Fruit fly (Drosophila melanogaster) whole organism, embryonic: ENCODE results near the gene Prp5.

Source experiments
- CG11247 ChIP-seq: fragments of 200-800 bp; sonication (Bioruptor generic); IDR thresholded peaks from 2 replicates; pipeline ENCODE4 v1.3.6; 2022; ENCODE audit warnings: missing biosample characterization, missing genetic modification characterization
- CG12155 ChIP-seq: fragments of 200-800 bp; sonication (Bioruptor generic); optimal IDR thresholded peaks from 3 replicates; lab custom pipeline; 2016; ENCODE audit warnings: missing biosample characterization, missing genetic modification characterization
- CG12391 ChIP-seq: fragments of 200-800 bp; sonication (Bioruptor generic); optimal IDR thresholded peaks from 3 replicates; lab custom pipeline; 2018; ENCODE audit warnings: missing biosample characterization, mild to moderate bottlenecking, missing genetic modification characterization, moderate library complexity
- CG12659 ChIP-seq: fragments of 200-800 bp; sonication (Bioruptor generic); optimal IDR thresholded peaks from 3 replicates; lab custom pipeline; 2017; ENCODE audit warnings: mild to moderate bottlenecking, missing biosample characterization, missing genetic modification reagents, missing genetic modification characterization
- CG17328 ChIP-seq: fragments of 200-800 bp; sonication (Bioruptor generic); IDR thresholded peaks from 2 replicates; pipeline ENCODE4 v1.3.6; 2022; ENCODE audit warnings: missing biosample characterization, missing genetic modification characterization
- CG17912 ChIP-seq: fragments of 200-800 bp; sonication (Bioruptor generic); optimal IDR thresholded peaks from 2 replicates; lab custom pipeline; 2018; ENCODE audit warnings: missing biosample characterization, mild to moderate bottlenecking, missing genetic modification characterization
- CG18262 ChIP-seq: fragments of 200-800 bp; optimal IDR thresholded peaks from 3 replicates; lab custom pipeline; 2019; ENCODE audit warnings: missing biosample characterization, mild to moderate bottlenecking, missing genetic modification characterization, moderate library complexity
- CG2116 ChIP-seq: fragments of 200-800 bp; sonication (Bioruptor generic); optimal IDR thresholded peaks from 3 replicates; lab custom pipeline; 2018; ENCODE audit warnings: missing biosample characterization, mild to moderate bottlenecking, missing genetic modification characterization
- CG2712 ChIP-seq: fragments of 200-800 bp; optimal IDR thresholded peaks from 3 replicates; lab custom pipeline; 2019; ENCODE audit warnings: missing biosample characterization, mild to moderate bottlenecking, missing genetic modification characterization, moderate library complexity
- CG30020 ChIP-seq: fragments of 200-800 bp; optimal IDR thresholded peaks from 2 replicates; lab custom pipeline; 2019; ENCODE audit warnings: missing biosample characterization, mild to moderate bottlenecking, missing genetic modification characterization, moderate library complexity
- CG30403 ChIP-seq: fragments of 200-800 bp; sonication (Bioruptor generic); optimal IDR thresholded peaks from 3 replicates; lab custom pipeline; 2016; ENCODE audit warnings: missing biosample characterization, missing genetic modification characterization
- CG30431 ChIP-seq: fragments of 200-800 bp; sonication (Bioruptor generic); optimal IDR thresholded peaks from 2 replicates; lab custom pipeline; 2017; ENCODE audit warnings: missing biosample characterization, missing genetic modification characterization
- CG34376 ChIP-seq: fragments of 200-800 bp; sonication (Bioruptor generic); optimal IDR thresholded peaks from 2 replicates; lab custom pipeline; 2018; ENCODE audit warnings: missing biosample characterization, mild to moderate bottlenecking, missing genetic modification characterization
- CG3726 ChIP-seq: fragments of 200-800 bp; sonication (Bioruptor generic); IDR thresholded peaks from 3 replicates; pipeline ENCODE4, ENCODE4 v1.3.6; 2022; ENCODE audit warnings: missing biosample characterization, missing genetic modification characterization
- CG6654 ChIP-seq: fragments of 200-800 bp; sonication (Bioruptor generic); optimal IDR thresholded peaks from 2 replicates; lab custom pipeline; 2017; ENCODE audit warnings: missing biosample characterization, mild to moderate bottlenecking, missing genetic modification characterization
- CG6689 ChIP-seq: fragments of 200-800 bp; sonication (Bioruptor generic); IDR thresholded peaks from 2 replicates; pipeline ENCODE4 v1.3.6; 2022; ENCODE audit warnings: missing biosample characterization, missing genetic modification characterization
- CG6765 ChIP-seq: fragments of 200-800 bp; sonication (Bioruptor generic); optimal IDR thresholded peaks from 3 replicates; lab custom pipeline; 2017; ENCODE audit warnings: missing biosample characterization, mild to moderate bottlenecking, missing genetic modification characterization
- CG7963 ChIP-seq: fragments of 200-800 bp; sonication (Bioruptor generic); IDR thresholded peaks from 3 replicates; pipeline ENCODE4 v1.3.6; 2022; ENCODE audit warnings: missing biosample characterization, missing genetic modification characterization; ENCODE audit not compliant: partially characterized antibody
- CG9932 ChIP-seq: fragments of 200-800 bp; sonication (Bioruptor generic); IDR thresholded peaks from 2 replicates; pipeline ENCODE4 v1.3.6; 2022; ENCODE audit warnings: missing biosample characterization, missing genetic modification characterization
- Deaf1 ChIP-seq: fragments of 200-800 bp; optimal IDR thresholded peaks from 3 replicates; lab custom pipeline; 2019; ENCODE audit warnings: missing biosample characterization, mild to moderate bottlenecking, missing genetic modification characterization, moderate library complexity
- Hand ChIP-seq: fragments of 200-800 bp; sonication (Bioruptor generic); optimal IDR thresholded peaks from 2 replicates; lab custom pipeline; 2017; ENCODE audit warnings: mild to moderate bottlenecking, missing biosample characterization, missing genetic modification reagents, missing genetic modification characterization
- Hmr ChIP-seq: fragments of 200-800 bp; sonication (Bioruptor generic); optimal IDR thresholded peaks from 3 replicates; lab custom pipeline; 2017; ENCODE audit warnings: mild to moderate bottlenecking, missing biosample characterization, missing genetic modification reagents, missing genetic modification characterization
- NC2β ChIP-seq: fragments of 200-800 bp; sonication (Bioruptor generic); optimal IDR thresholded peaks from 2 replicates; lab custom pipeline; 2016; ENCODE audit warnings: missing biosample characterization, missing genetic modification characterization
- Nf-YC ChIP-seq: fragments of 200-800 bp; optimal IDR thresholded peaks from 3 replicates; lab custom pipeline; 2019; ENCODE audit warnings: missing biosample characterization, mild to moderate bottlenecking, missing genetic modification characterization, moderate library complexity
- Optix ChIP-seq: fragments of 200-800 bp; sonication (Bioruptor generic); IDR thresholded peaks from 3 replicates; pipeline ENCODE4 v1.3.6; 2022; ENCODE audit warnings: missing biosample characterization, missing genetic modification characterization
- Poxn ChIP-seq: fragments of 200-800 bp; sonication (Bioruptor generic); IDR thresholded peaks from 2 replicates; pipeline ENCODE4 v1.3.6; 2022; ENCODE audit warnings: missing biosample characterization, missing genetic modification characterization
- Side ChIP-seq: fragments of 200-800 bp; sonication (Bioruptor generic); optimal IDR thresholded peaks from 2 replicates; lab custom pipeline; 2016; ENCODE audit warnings: missing biosample characterization, missing genetic modification characterization
- Xrp1 ChIP-seq: fragments of 200-800 bp; sonication (Bioruptor generic); IDR thresholded peaks from 2 replicates; pipeline ENCODE4 v1.3.6; 2022; ENCODE audit warnings: missing biosample characterization, missing genetic modification characterization
- YL-1 ChIP-seq: fragments of 200-800 bp; sonication (Bioruptor generic); optimal IDR thresholded peaks from 3 replicates; lab custom pipeline; 2017; ENCODE audit warnings: missing biosample characterization, mild to moderate bottlenecking, missing genetic modification characterization
- ase ChIP-seq: fragments of 200-800 bp; sonication (Bioruptor generic); IDR thresholded peaks from 3 replicates; pipeline ENCODE4 v1.3.6; 2022; ENCODE audit warnings: missing biosample characterization, missing genetic modification characterization
- cato ChIP-seq: fragments of 200-800 bp; sonication (Bioruptor generic); optimal IDR thresholded peaks from 2 replicates; lab custom pipeline; 2016; ENCODE audit warnings: missing biosample characterization, missing genetic modification characterization, borderline replicate concordance
- chif ChIP-seq, 2 experiments: fragments of 200-800 bp; sonication (Bioruptor generic); optimal IDR thresholded peaks; 3 replicates each; lab custom pipeline; 2016; ENCODE audit warnings: missing biosample characterization in 2 of 2, missing genetic modification characterization in 2 of 2
- fd96Cb ChIP-seq: fragments of 200-800 bp; sonication (Bioruptor generic); optimal IDR thresholded peaks from 2 replicates; lab custom pipeline; 2018; ENCODE audit warnings: missing biosample characterization, mild to moderate bottlenecking, missing genetic modification characterization, moderate library complexity
- ftz-f1 ChIP-seq: fragments of 200-800 bp; sonication (Bioruptor generic); optimal IDR thresholded peaks from 2 replicates; lab custom pipeline; 2016; ENCODE audit warnings: missing biosample characterization, missing genetic modification characterization
- gem ChIP-seq: fragments of 200-800 bp; sonication (Bioruptor generic); optimal IDR thresholded peaks from 2 replicates; lab custom pipeline; 2019; ENCODE audit warnings: missing biosample characterization, mild to moderate bottlenecking, missing genetic modification characterization, moderate library complexity
- gsb-n ChIP-seq: fragments of 200-800 bp; sonication (Bioruptor generic); optimal IDR thresholded peaks from 3 replicates; lab custom pipeline; 2018; ENCODE audit warnings: missing biosample characterization, mild to moderate bottlenecking, missing genetic modification characterization
- kah ChIP-seq: fragments of 200-800 bp; sonication (Bioruptor generic); optimal IDR thresholded peaks from 2 replicates; lab custom pipeline; 2018; ENCODE audit warnings: missing biosample characterization, mild to moderate bottlenecking, missing genetic modification characterization
- lilli ChIP-seq: fragments of 200-800 bp; sonication (Bioruptor generic); optimal IDR thresholded peaks from 3 replicates; lab custom pipeline; 2016; ENCODE audit warnings: missing biosample characterization, missing genetic modification characterization
- lmd ChIP-seq: fragments of 200-800 bp; sonication (Bioruptor generic); IDR thresholded peaks from 2 replicates; pipeline ENCODE4 v1.3.6; 2022; ENCODE audit warnings: missing biosample characterization, missing genetic modification characterization
- luna ChIP-seq: fragments of 200-800 bp; sonication (Bioruptor generic); optimal IDR thresholded peaks from 2 replicates; lab custom pipeline; 2016; ENCODE audit warnings: missing biosample characterization, missing genetic modification characterization
- nau ChIP-seq: fragments of 200-800 bp; sonication (Bioruptor generic); optimal IDR thresholded peaks from 3 replicates; lab custom pipeline; 2017; ENCODE audit warnings: missing biosample characterization, mild to moderate bottlenecking, missing genetic modification characterization, missing genetic modification reagents
- otp ChIP-seq: fragments of 200-800 bp; sonication (Bioruptor generic); IDR thresholded peaks from 3 replicates; pipeline ENCODE4, ENCODE4 v1.3.6; 2022; ENCODE audit warnings: missing biosample characterization, missing genetic modification characterization
- p53 ChIP-seq: fragments of 200-800 bp; sonication (Bioruptor generic); optimal IDR thresholded peaks from 2 replicates; lab custom pipeline; 2016; ENCODE audit warnings: missing biosample characterization, missing genetic modification characterization
- pb ChIP-seq: fragments of 200-800 bp; sonication (Bioruptor generic); optimal IDR thresholded peaks from 3 replicates; lab custom pipeline; 2016; ENCODE audit warnings: missing biosample characterization, missing genetic modification characterization
- phol ChIP-seq: fragments of 200-800 bp; sonication (Bioruptor generic); optimal IDR thresholded peaks from 3 replicates; lab custom pipeline; 2018; ENCODE audit warnings: missing biosample characterization, mild to moderate bottlenecking, missing genetic modification characterization, moderate library complexity
- row ChIP-seq: fragments of 200-800 bp; sonication (Bioruptor generic); IDR thresholded peaks from 3 replicates; pipeline ENCODE4 v1.3.6; 2022; ENCODE audit warnings: missing biosample characterization, missing genetic modification characterization
- schlank ChIP-seq: fragments of 200-800 bp; sonication (Bioruptor generic); optimal IDR thresholded peaks from 2 replicates; lab custom pipeline; 2018; ENCODE audit warnings: missing biosample characterization, mild to moderate bottlenecking, missing genetic modification characterization
- twi ChIP-seq: fragments of 200-800 bp; optimal IDR thresholded peaks from 2 replicates; lab custom pipeline; 2019; ENCODE audit warnings: missing biosample characterization, mild to moderate bottlenecking, missing genetic modification characterization, moderate library complexity
- z ChIP-seq: fragments of 200-800 bp; sonication (Bioruptor generic); IDR thresholded peaks from 3 replicates; pipeline ENCODE4 v1.3.6; 2022; ENCODE audit warnings: missing biosample characterization, missing genetic modification characterization
- zfh1 ChIP-seq: fragments of 200-800 bp; sonication (Bioruptor generic); IDR thresholded peaks from 3 replicates; pipeline ENCODE4 v1.3.6; 2022; ENCODE audit warnings: missing biosample characterization, missing genetic modification characterization

Prp5 gene

DNA sequence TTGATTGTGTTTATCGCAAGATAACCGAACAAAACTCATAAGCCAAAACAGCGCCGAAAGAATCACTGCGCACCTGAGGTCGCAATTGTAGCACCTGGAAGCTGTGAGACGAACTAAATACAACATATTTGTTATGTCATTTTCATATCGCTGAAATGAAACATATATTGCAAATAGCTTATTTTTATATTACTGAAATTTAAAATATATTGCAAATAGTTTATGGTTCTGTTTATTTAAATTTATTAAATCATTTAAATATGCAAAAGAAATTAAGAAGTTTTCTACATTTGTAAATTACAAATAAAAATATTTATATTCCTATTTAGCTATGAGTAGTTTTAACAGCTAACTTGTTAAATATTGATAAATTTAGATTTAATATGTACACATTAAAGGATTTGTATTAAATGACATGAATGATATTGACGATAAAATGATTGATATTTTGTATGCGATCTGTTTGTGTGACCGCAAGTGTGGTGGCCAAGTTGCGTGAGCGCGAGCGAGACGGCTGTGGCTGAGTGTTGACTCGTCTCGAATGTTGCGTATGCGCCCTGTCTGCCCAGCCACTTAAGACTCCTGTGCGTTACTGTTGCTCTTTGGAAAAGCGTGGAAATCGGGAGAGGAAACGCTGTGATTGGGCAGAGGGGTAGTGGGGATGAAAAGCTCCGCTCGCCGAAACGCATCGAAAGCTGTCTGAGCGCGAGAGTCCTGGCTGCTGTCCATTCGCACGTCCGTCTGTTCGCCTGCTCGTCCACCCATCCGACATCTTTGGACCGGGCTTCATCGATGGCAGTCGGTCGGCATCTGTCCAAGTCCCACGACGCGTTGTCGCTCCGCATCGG, 47.8 kb upstream of the Prp5 start, which contains the start of gene gce (continued):
- no peak for TF ChIP-seq cato (GFP tag; lab: Kevin White, UChicago)
- peak; percentile 62 for TF ChIP-seq CG30403 (GFP tag; lab: Kevin White, UChicago)
- TF ChIP-seq otp (GFP tag; lab: Robert Waterston, UW): no peak
- no peak for TF ChIP-seq CG2116 (GFP tag; lab: Kevin White, UChicago)
- peak; percentile 55; the same call in 2 of the 3 replicates for TF ChIP-seq row
- no peak for TF ChIP-seq CG30431 (GFP tag; lab: Kevin White, UChicago)
- peak; percentile 60 for TF ChIP-seq Nf-YC
- no peak for TF ChIP-seq Side (GFP tag; lab: Kevin White, UChicago)
- no peak for TF ChIP-seq luna (GFP tag; lab: Kevin White, UChicago)
- TF ChIP-seq CG34376 (GFP tag; lab: Kevin White, UChicago): no peak
- TF ChIP-seq gem (tag; lab: Kevin White, UChicago): peak; percentile 78
- TF ChIP-seq CG12155 (GFP tag; lab: Kevin White, UChicago): no peak
- 0 out of 2 replicates have a peak, but pooled peaks have one; percentile 41 for TF ChIP-seq CG6689
- no peak for TF ChIP-seq YL-1
- peak; percentile 62 for TF ChIP-seq Hmr (GFP tag; lab: Kevin White, UChicago)
- TF ChIP-seq ftz-f1 (GFP tag; lab: Kevin White, UChicago): no peak
- peak; percentile 10 for TF ChIP-seq lilli
- peak; percentile 41 for TF ChIP-seq Hand (GFP tag; lab: Kevin White, UChicago)
- no peak for TF ChIP-seq Optix (GFP tag; lab: Robert Waterston, UW)
- no peak for TF ChIP-seq pb (GFP tag; lab: Kevin White, UChicago)
- TF ChIP-seq nau (GFP tag; lab: Kevin White, UChicago): no peak
- TF ChIP-seq CG30020: no peak
- no peak for TF ChIP-seq gsb-n (tag; lab: Kevin White, UChicago)
- TF ChIP-seq CG11247: no peak
- no peak for TF ChIP-seq CG17912 (GFP tag; lab: Kevin White, UChicago)
- no peak; the same call in 1 of the 2 replicates for TF ChIP-seq CG17328 (GFP tag; lab: Robert Waterston, UW)
- no peak for TF ChIP-seq Poxn (GFP tag; lab: Robert Waterston, UW)
- TF ChIP-seq CG3726: no peak
- no peak for TF ChIP-seq CG7963 (GFP tag; lab: Robert Waterston, UW)
- TF ChIP-seq CG6765 (GFP tag; lab: Kevin White, UChicago): peak; percentile 48
- TF ChIP-seq CG2712: peak; percentile 60
- TF ChIP-seq schlank: no peak
- TF ChIP-seq chif (GFP tag; optimal IDR thresholded peaks at IDR 0.05; lab: Kevin White, UChicago): no peak
- TF ChIP-seq z (GFP tag; lab: Robert Waterston, UW): no peak
- TF ChIP-seq phol (tag; lab: Kevin White, UChicago): peak; percentile 54
- peak; percentile 73 for TF ChIP-seq CG18262
- TF ChIP-seq CG12659 (GFP tag; lab: Kevin White, UChicago): peak; percentile 58
- peak; percentile 66 for TF ChIP-seq CG12391 (tag; lab: Kevin White, UChicago)
- no peak for TF ChIP-seq twi (tag; lab: Kevin White, UChicago)
- TF ChIP-seq Deaf1: peak; percentile 53
- TF ChIP-seq p53 (GFP tag; lab: Kevin White, UChicago): no peak
- peak; percentile 53 for TF ChIP-seq CG9932
- no peak; the same call in 1 of the 2 replicates for TF ChIP-seq Xrp1 (GFP tag; lab: Robert Waterston, UW)
- no peak for TF ChIP-seq kah (GFP tag; lab: Kevin White, UChicago)
- no peak for TF ChIP-seq lmd (GFP tag; lab: Robert Waterston, UW)
- peak; percentile 22 for TF ChIP-seq CG6654 (GFP tag; lab: Kevin White, UChicago)
- no peak for TF ChIP-seq zfh1 (GFP tag; lab: Robert Waterston, UW)
- no peak for TF ChIP-seq ase (GFP tag; lab: Robert Waterston, UW)
- peak; percentile 31 for TF ChIP-seq fd96Cb
- TF ChIP-seq NC2β (GFP tag; lab: Kevin White, UChicago): no peak
